Fruit fly (Drosophila melanogaster): ENCODE measurements around the gene CG15209.

The CG15209 gene

DNA sequence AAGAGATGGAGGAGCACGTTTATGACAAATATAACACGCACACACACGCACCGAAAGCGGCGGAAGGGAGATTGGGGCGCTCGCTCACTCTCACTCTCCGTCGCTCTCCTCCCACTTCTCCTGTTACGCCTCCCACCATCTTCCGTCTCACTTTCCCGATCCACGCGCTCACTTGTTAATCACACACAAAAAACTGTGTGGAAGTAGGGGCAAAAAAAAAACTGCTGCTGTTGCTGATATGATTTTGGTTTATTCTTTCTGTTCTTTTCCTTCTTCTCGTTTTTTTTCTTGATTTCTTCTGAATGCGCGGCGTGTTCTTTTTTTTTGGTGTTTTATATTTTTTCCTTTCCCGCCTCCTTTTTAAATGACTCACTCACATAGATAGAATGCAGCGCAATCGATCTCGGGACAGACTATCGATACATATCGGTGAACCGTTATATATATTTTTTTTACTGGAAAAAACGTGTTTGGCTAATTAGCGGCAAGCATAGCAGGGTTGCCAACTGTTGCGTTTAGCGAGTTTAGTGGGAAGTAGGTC lies 36.3 kb upstream of the CG15209 start (continued):
- peak; percentile 38 for TF ChIP-seq achi (GFP tag; optimal IDR thresholded peaks at IDR 0.05)
- TF ChIP-seq CG8319 (GFP tag; optimal IDR thresholded peaks at IDR 0.05): peak; percentile 39
- TF ChIP-seq CG9139 (GFP tag; optimal IDR thresholded peaks at IDR 0.05): peak; percentile 93
- TF ChIP-seq CG34406 (GFP tag; optimal IDR thresholded peaks at IDR 0.05): peak; percentile 70
- TF ChIP-seq Gug (GFP tag; IDR thresholded peaks at IDR 0.05): peak; percentile 59
- TF ChIP-seq CG16779 (tag; optimal IDR thresholded peaks at IDR 0.05): peak; percentile 83
- TF ChIP-seq Eip93F (GFP tag; optimal IDR thresholded peaks at IDR 0.05): no peak
- TF ChIP-seq CG31627 (GFP tag; optimal IDR thresholded peaks at IDR 0.05): no peak
- peak; percentile 90 for TF ChIP-seq CG6808 (GFP tag; optimal IDR thresholded peaks at IDR 0.05)
- no peak for TF ChIP-seq fd85E (GFP tag; optimal IDR thresholded peaks at IDR 0.05)
- TF ChIP-seq CG6276 (GFP tag; optimal IDR thresholded peaks at IDR 0.05): peak; percentile 76
- peak; percentile 46 for TF ChIP-seq topi (GFP tag; optimal IDR thresholded peaks at IDR 0.05)
- peak; percentile 11 for TF ChIP-seq CG10631 (GFP tag; optimal IDR thresholded peaks at IDR 0.05)
- no peak for TF ChIP-seq Sox15 (GFP tag; optimal IDR thresholded peaks at IDR 0.05)
- TF ChIP-seq CG32006 (GFP tag; optimal IDR thresholded peaks at IDR 0.05): peak; percentile 45
- peak; percentile 78 for TF ChIP-seq vri (GFP tag; optimal IDR thresholded peaks at IDR 0.05)
- TF ChIP-seq CG11762 (GFP tag; optimal IDR thresholded peaks at IDR 0.05; ENCODE audit: insufficient read depth): peak; percentile 62
- TF ChIP-seq ss (GFP tag; optimal IDR thresholded peaks at IDR 0.05): peak; percentile 94
- TF ChIP-seq CG10669 (GFP tag; optimal IDR thresholded peaks at IDR 0.05): peak; percentile 76
- TF ChIP-seq fkh (GFP tag; optimal IDR thresholded peaks at IDR 0.05): peak; percentile 39
- peak; percentile 75 for TF ChIP-seq dsx (GFP tag; optimal IDR thresholded peaks at IDR 0.05; ENCODE audit: poor library complexity, severe bottlenecking)

DNA sequence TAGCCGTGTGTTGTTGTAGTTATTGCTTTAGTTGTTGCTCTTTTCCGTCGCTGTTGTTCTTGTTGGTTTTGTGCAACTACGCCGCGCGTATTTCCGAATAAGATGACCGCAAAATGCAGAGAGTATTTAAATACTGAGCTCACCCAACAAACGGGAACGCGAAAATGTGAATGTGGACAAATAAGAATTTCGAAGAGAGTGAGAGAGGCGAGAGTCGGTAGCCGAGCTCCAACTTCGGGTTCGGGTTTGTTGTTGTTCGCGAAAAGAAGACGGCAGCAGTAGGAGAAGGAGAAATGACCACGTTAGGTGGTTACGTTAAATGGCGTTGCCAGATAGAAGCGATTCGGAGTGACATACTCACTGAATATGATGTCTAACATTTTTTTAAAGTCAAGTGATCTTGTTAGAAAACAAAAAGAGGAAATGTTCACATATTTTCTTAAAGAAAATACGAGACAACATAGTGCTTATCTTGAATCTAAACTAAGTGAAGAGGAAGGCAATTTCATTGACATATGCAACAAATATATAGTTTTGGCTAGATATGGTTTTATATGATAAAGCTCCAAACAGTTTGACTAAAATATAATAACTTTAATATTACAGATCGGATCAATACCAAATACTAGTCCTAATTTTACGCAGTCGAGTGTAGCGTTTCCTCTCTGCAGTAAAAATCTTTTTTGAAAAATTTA lies 35.1 kb upstream of the CG15209 start:
- TF ChIP-seq CG11902 (GFP tag; optimal IDR thresholded peaks at IDR 0.05) (no peak), CG8632 (GFP tag; optimal IDR thresholded peaks at IDR 0.05) (no peak), Lpt (GFP tag; optimal IDR thresholded peaks at IDR 0.05) (no peak), CG7368 (GFP tag; optimal IDR thresholded peaks at IDR 0.05) (no peak), CG3919 (GFP tag; optimal IDR thresholded peaks at IDR 0.05) (peak; percentile 28), eg (GFP tag; IDR thresholded peaks at IDR 0.05) (peak; percentile 64; the same call in 2 of the 3 replicates), Eip75B (GFP tag; optimal IDR thresholded peaks at IDR 0.05) (no peak), dac (GFP tag; optimal IDR thresholded peaks at IDR 0.05) (no peak), CG6276 (GFP tag; optimal IDR thresholded peaks at IDR 0.05) (peak; percentile 27), cyc (GFP tag; optimal IDR thresholded peaks at IDR 0.05) (no peak), Smox (GFP tag; optimal IDR thresholded peaks at IDR 0.05) (peak; percentile 7), CG1621 (tag; optimal IDR thresholded peaks at IDR 0.05) (peak; percentile 9), pdm3 (GFP tag; optimal IDR thresholded peaks at IDR 0.05) (no peak), achi (GFP tag; optimal IDR thresholded peaks at IDR 0.05) (peak; percentile 20), CG10669 (GFP tag; optimal IDR thresholded peaks at IDR 0.05) (no peak), Sox102F (GFP tag; optimal IDR thresholded peaks at IDR 0.05) (no peak), Ets96B (tag; optimal IDR thresholded peaks at IDR 0.05) (no peak), CG32006 (GFP tag; optimal IDR thresholded peaks at IDR 0.05) (no peak), net (GFP tag; optimal IDR thresholded peaks at IDR 0.05) (no peak), fkh (GFP tag; optimal IDR thresholded peaks at IDR 0.05) (peak; percentile 34), CG34406 (GFP tag; optimal IDR thresholded peaks at IDR 0.05) (no peak), Ets21C (GFP tag; optimal IDR thresholded peaks at IDR 0.05) (no peak), Met (GFP tag; optimal IDR thresholded peaks at IDR 0.05) (no peak), Blimp-1 (GFP tag; optimal IDR thresholded peaks at IDR 0.05) (no peak), CG11294 (GFP tag; IDR thresholded peaks at IDR 0.05) (no peak), Hr4 (GFP tag; optimal IDR thresholded peaks at IDR 0.05) (no peak), CG8319 (GFP tag; optimal IDR thresholded peaks at IDR 0.05) (no peak), CG3032 (tag; optimal IDR thresholded peaks at IDR 0.05) (no peak), CG9139 (GFP tag; optimal IDR thresholded peaks at IDR 0.05) (peak; percentile 23), lz (GFP tag; optimal IDR thresholded peaks at IDR 0.05) (no peak), Hr38 (GFP tag; optimal IDR thresholded peaks at IDR 0.05) (no peak), CG6808 (GFP tag; optimal IDR thresholded peaks at IDR 0.05) (no peak), CG8119 (GFP tag; IDR thresholded peaks at IDR 0.05) (no peak), CG10631 (GFP tag; optimal IDR thresholded peaks at IDR 0.05) (no peak), salr (GFP tag; optimal IDR thresholded peaks at IDR 0.05) (peak in 1 of 2 experiments; percentile 6), esn (GFP tag; optimal IDR thresholded peaks at IDR 0.05) (no peak)
